Worm (Caenorhabditis elegans): ENCODE results near the gene F20G2.2.

ce11 chrV:13787225-13787898 lies 31.2 kb upstream of the F20G2.2 start, which contains the start of the genes F53C11.4 and F53C11.5:
- TF ChIP-seq cog-1 (tag; optimal IDR thresholded peaks at IDR 0.05) (no peak), klf-2 (GFP tag; conservative IDR thresholded peaks at IDR 0.05) (no peak), flt-1 (GFP tag; IDR thresholded peaks at IDR 0.05) (no peak)
